Worm (Caenorhabditis elegans): ENCODE measurements around the gene idpc-1.

Gene idpc-1

DNA sequence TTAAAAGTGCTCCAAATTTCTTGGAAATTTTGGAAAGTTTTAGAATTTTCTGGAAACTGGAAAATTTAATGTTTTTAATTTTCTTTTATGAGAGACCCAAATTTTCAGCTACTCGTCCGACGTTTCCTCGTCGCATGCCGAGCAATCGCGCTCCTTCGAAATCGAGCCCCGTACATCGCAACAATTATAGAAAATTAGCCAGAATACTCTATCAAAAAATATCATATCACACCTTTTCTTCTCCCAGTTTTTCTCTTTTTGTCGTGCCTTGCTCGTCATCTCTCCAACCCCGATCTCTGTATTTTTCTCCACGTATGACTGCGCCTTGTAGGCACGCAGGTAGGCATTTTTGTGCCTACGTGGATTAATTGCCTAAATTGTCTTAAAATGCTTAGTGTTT, 35.3 kb downstream of the idpc-1 start:
- no peak for TF ChIP-seq klf-2 (GFP tag; conservative IDR thresholded peaks at IDR 0.05)
- TF ChIP-seq ztf-29 (GFP tag; IDR thresholded peaks at IDR 0.05), result no peak
- TF ChIP-seq ref-1 (GFP tag; conservative IDR thresholded peaks at IDR 0.05), result no peak
- no peak for TF ChIP-seq flt-1 (GFP tag; IDR thresholded peaks at IDR 0.05)
- no peak for TF ChIP-seq ztf-23 (GFP tag; IDR thresholded peaks at IDR 0.05)

- TF ChIP-seq klf-2 (GFP tag; conservative IDR thresholded peaks at IDR 0.05) (0 out of 2 replicates have a peak, but pooled peaks have one; percentile 10), flt-1 (GFP tag; IDR thresholded peaks at IDR 0.05) (peak; percentile 44; the same call in 1 of the 2 replicates), tab-1 (GFP tag; IDR thresholded peaks at IDR 0.05) (no peak), cog-1 (tag; optimal IDR thresholded peaks at IDR 0.05) (no peak), ztf-23 (GFP tag; IDR thresholded peaks at IDR 0.05) (0 out of 2 replicates have a peak, but pooled peaks have one; percentile 20), T22C8.4 (GFP tag; IDR thresholded peaks at IDR 0.05) (no peak), ztf-29 (GFP tag; IDR thresholded peaks at IDR 0.05) (no peak), med-1 (GFP tag; optimal IDR thresholded peaks at IDR 0.05; ENCODE audit: insufficient read depth) (no peak), ref-1 (GFP tag; conservative IDR thresholded peaks at IDR 0.05) (no peak)
These were observed 36.7 kb downstream of the idpc-1 start for ce11 chrIII:11463726-11464125.

DNA sequence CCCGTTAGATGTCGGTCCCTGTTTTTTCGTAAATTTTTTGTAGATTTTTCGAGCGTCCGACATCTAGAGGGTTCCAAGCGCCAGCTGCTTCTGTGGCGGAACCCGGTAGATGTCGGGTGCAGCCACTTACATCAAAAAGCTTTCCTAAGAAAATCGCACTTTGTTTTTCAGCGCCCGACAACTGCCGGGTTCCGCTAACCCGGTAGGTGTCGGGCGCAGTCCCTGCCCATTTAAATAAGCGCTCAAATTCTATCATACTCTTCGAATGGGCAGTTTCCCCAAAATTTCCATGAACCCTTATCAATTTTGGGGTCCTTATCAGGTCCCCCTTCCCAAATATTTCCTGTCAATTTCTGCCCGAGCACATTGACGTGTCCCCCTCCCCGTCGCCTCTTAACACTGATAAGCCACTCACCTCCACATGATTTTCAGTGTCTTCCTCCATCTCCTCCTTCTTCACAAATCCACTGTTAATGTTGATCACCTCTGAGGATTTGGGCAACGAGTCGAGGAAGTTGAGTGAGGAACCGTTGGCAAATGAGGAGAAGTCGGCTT, 38.5 kb downstream of the idpc-1 start:
- TF ChIP-seq tab-1 (GFP tag; IDR thresholded peaks at IDR 0.05) (no peak), flt-1 (GFP tag; IDR thresholded peaks at IDR 0.05) (no peak), cog-1 (tag; optimal IDR thresholded peaks at IDR 0.05) (no peak), ztf-29 (GFP tag; IDR thresholded peaks at IDR 0.05) (no peak), T22C8.4 (GFP tag; IDR thresholded peaks at IDR 0.05) (no peak), ref-1 (GFP tag; conservative IDR thresholded peaks at IDR 0.05) (no peak), klf-2 (GFP tag; conservative IDR thresholded peaks at IDR 0.05) (no peak), med-1 (GFP tag; optimal IDR thresholded peaks at IDR 0.05; ENCODE audit: insufficient read depth) (no peak), ztf-23 (GFP tag; IDR thresholded peaks at IDR 0.05) (no peak)

DNA sequence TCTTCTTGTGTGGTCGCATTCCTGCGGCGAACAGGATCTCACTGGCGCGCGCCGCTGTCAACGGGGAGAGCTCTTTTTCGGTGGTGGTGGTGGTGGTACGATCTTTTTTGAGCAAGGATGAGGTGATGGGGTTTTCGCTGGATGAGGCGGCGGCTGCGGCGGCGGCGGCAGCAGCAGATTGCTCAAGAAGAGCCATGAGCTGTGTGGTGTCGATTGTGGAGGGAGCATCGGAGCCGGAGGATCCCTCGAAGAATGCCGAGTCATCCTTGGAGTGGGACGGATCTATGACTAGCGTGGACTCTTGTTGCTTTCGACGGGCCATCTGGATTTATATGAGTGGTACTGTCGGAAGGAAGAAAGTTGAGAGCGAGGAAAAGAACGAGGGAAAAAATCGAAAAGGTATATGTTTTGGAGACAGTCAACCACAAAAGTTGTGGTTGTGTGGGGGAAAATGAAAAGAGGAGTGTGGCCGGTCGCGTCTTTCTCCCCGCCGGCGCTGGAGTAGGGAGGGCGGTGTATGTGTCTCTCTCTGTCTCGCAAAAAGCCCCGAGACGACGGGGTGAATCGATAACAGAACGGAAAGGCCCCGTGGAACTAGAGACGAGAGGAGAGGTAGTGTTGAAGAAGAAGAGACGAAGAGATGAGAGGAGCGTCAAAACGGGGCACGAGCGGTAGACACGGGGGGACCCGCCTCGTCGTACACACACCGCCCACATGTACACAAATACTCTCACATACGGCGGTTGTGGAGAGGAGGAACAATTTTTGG, 39.6 kb downstream of the idpc-1 start:
- 0 out of 2 replicates have a peak, but pooled peaks have one; percentile 7 for TF ChIP-seq ztf-23 (GFP tag; IDR thresholded peaks at IDR 0.05)
- peak; percentile 77 for TF ChIP-seq T22C8.4 (GFP tag; IDR thresholded peaks at IDR 0.05)
- no peak for TF ChIP-seq tab-1 (GFP tag; IDR thresholded peaks at IDR 0.05)

DNA sequence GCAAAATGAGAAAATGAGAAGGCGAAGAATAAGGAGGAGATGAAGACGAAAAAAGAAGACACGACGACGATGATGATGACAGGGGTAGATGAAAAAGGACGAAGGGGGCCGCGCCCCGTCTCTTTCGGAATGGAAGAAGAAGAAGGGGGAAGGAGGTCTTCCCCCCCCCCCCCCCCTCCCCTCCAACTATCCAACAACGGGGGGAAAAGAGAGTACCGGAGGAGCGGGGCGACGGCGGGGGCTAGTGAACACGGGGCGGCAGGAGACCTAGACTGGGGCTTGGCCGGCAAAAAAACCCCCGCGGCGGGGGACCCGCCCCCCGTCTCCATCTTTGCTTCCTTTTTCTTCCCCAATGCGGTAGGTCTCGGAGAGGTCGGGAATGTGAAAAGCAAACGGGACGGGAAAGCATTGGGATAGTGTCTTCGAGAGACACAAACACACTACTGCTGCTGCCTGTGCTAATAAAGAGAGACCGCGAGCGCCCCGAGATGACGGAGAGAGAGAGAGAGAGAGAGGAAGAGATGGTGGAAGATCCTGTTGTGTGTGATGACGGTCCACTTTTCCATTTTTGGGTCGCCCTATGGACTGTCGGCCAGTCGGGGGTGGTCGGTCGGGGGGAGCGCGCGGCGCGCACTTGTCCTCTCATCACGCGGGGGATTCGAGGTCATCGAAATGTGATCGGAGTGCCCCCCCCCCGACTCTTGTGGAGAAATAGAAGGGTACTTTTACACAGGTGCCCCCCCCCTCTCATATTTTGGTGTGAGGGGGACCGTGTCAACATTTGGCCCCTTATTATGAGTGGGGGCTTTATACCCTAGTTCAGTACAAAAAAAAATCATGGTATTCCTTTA, 40.9 kb downstream of the idpc-1 start:
- TF ChIP-seq flt-1 (GFP tag; IDR thresholded peaks at IDR 0.05) (peak; percentile 25; the same call in 1 of the 2 replicates), ztf-23 (GFP tag; IDR thresholded peaks at IDR 0.05) (peak; percentile 54; the same call in 1 of the 2 replicates), ref-1 (GFP tag; conservative IDR thresholded peaks at IDR 0.05) (no peak), klf-2 (GFP tag; conservative IDR thresholded peaks at IDR 0.05) (no peak), med-1 (GFP tag; optimal IDR thresholded peaks at IDR 0.05; ENCODE audit: insufficient read depth) (peak; percentile 10), ztf-29 (GFP tag; IDR thresholded peaks at IDR 0.05) (no peak)

ce11 chrIII:11470311-11470858, 43.4 kb downstream of the idpc-1 start, which contains the start of gene bed-2:
Gene bed-2, minus strand, starts transcription at chrIII:11470808.
- no peak for TF ChIP-seq cog-1 (tag; optimal IDR thresholded peaks at IDR 0.05)
- no peak for TF ChIP-seq klf-2 (GFP tag; conservative IDR thresholded peaks at IDR 0.05)
- no peak for TF ChIP-seq T22C8.4 (GFP tag; IDR thresholded peaks at IDR 0.05)
- TF ChIP-seq ztf-29 (GFP tag; IDR thresholded peaks at IDR 0.05), result no peak
- no peak for TF ChIP-seq tab-1 (GFP tag; IDR thresholded peaks at IDR 0.05)
- no peak for TF ChIP-seq flt-1 (GFP tag; IDR thresholded peaks at IDR 0.05)
- TF ChIP-seq med-1 (GFP tag; optimal IDR thresholded peaks at IDR 0.05; ENCODE audit: insufficient read depth), result no peak
- no peak for TF ChIP-seq ztf-23 (GFP tag; IDR thresholded peaks at IDR 0.05)
- TF ChIP-seq ref-1 (GFP tag; conservative IDR thresholded peaks at IDR 0.05), result no peak

DNA sequence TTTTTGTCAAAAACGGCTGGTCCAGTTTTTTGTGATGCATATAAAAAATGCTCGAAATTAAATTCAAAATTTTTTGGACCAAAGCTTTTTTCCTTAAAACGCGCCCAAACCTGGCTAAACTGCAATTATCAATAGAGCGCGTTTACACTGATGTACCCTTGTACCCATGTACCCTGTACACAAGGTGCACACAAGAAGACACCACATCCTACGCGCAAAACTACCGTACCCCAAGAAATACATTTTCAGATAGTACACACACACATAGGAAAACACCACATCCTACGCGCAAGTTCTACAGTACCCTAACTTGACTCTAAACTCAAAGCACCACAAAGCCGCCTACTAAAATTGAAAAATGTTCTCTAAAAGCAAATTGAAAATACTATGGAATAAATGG, 44.3 kb downstream of the idpc-1 start:
- TF ChIP-seq ztf-23 (GFP tag; IDR thresholded peaks at IDR 0.05) (no peak), klf-2 (GFP tag; conservative IDR thresholded peaks at IDR 0.05) (no peak), ztf-29 (GFP tag; IDR thresholded peaks at IDR 0.05) (no peak), T22C8.4 (GFP tag; IDR thresholded peaks at IDR 0.05) (no peak), cog-1 (tag; optimal IDR thresholded peaks at IDR 0.05) (no peak), tab-1 (GFP tag; IDR thresholded peaks at IDR 0.05) (no peak), flt-1 (GFP tag; IDR thresholded peaks at IDR 0.05) (0 out of 2 replicates have a peak, but pooled peaks have one; percentile 44), ref-1 (GFP tag; conservative IDR thresholded peaks at IDR 0.05) (no peak)

ce11 chrIII:11472861-11473260, 45.9 kb downstream of the idpc-1 start:
- 0 out of 2 replicates have a peak, but pooled peaks have one; percentile 8 for TF ChIP-seq flt-1 (GFP tag; IDR thresholded peaks at IDR 0.05)
- TF ChIP-seq med-1 (GFP tag; optimal IDR thresholded peaks at IDR 0.05; ENCODE audit: insufficient read depth), result no peak

- TF ChIP-seq ztf-23 (GFP tag; IDR thresholded peaks at IDR 0.05), result no peak
- no peak for TF ChIP-seq flt-1 (GFP tag; IDR thresholded peaks at IDR 0.05)
- no peak for TF ChIP-seq T22C8.4 (GFP tag; IDR thresholded peaks at IDR 0.05)
- no peak for TF ChIP-seq klf-2 (GFP tag; conservative IDR thresholded peaks at IDR 0.05)
- TF ChIP-seq cog-1 (tag; optimal IDR thresholded peaks at IDR 0.05), result no peak
- TF ChIP-seq med-1 (GFP tag; optimal IDR thresholded peaks at IDR 0.05; ENCODE audit: insufficient read depth), result no peak
- no peak for TF ChIP-seq ztf-29 (GFP tag; IDR thresholded peaks at IDR 0.05)
- no peak for TF ChIP-seq tab-1 (GFP tag; IDR thresholded peaks at IDR 0.05)
- no peak for TF ChIP-seq ref-1 (GFP tag; conservative IDR thresholded peaks at IDR 0.05)
These were observed 47.8 kb downstream of the idpc-1 start for ce11 chrIII:11474674-11475306.

Measured in whole organism, midembryonic.